Worm (Caenorhabditis elegans): ENCODE data around the gene C38C6.3.

- TF ChIP-seq lir-3 (tag; optimal IDR thresholded peaks at IDR 0.05; ENCODE audit: poor library complexity): no peak
- no peak for TF ChIP-seq pqm-1 (tag; optimal IDR thresholded peaks at IDR 0.05)
- TF ChIP-seq ceh-88 (GFP tag; IDR thresholded peaks at IDR 0.05): no peak
- TF ChIP-seq alr-1 (tag; optimal IDR thresholded peaks at IDR 0.05; ENCODE audit: borderline replicate concordance): no peak
- no peak for TF ChIP-seq nhr-11 (tag; optimal IDR thresholded peaks at IDR 0.05)
- no peak for TF ChIP-seq zip-4 (GFP tag; optimal IDR thresholded peaks at IDR 0.05)
- TF ChIP-seq lin-35 (GFP tag; optimal IDR thresholded peaks at IDR 0.05): no peak
- TF ChIP-seq ceh-8 (GFP tag; optimal IDR thresholded peaks at IDR 0.05): no peak
These were observed 45.5 kb upstream of the C38C6.3 start, which contains the start of gene C01G12.5 for ce11 chrII:14587407-14587806.
